Fruit fly (Drosophila melanogaster): ENCODE results near the gene CG43057.

CG43057 gene

dm6 chr2L:8289352-8290091 lies 45.7 kb upstream of the CG43057 start:
- TF ChIP-seq CG8301 (tag; optimal IDR thresholded peaks at IDR 0.05): peak; percentile 1
- peak; percentile 3 for TF ChIP-seq CG14655 (GFP tag; optimal IDR thresholded peaks at IDR 0.05)
- TF ChIP-seq CG15710 (tag; optimal IDR thresholded peaks at IDR 0.05): no peak

- TF ChIP-seq CG8301 (tag; optimal IDR thresholded peaks at IDR 0.05) (no peak), Ets98B (GFP tag; IDR thresholded peaks at IDR 0.05) (no peak), CG32121 (GFP tag; IDR thresholded peaks at IDR 0.05) (no peak), Pif1B (GFP tag; optimal IDR thresholded peaks at IDR 0.05) (no peak), CG12605 (GFP tag; IDR thresholded peaks at IDR 0.05) (no peak)
Observed at dm6 chr2L:8288087-8288486, 44.3 kb upstream of the CG43057 start.

- peak; percentile 87 for TF ChIP-seq EcR (GFP tag; optimal IDR thresholded peaks at IDR 0.05)
- TF ChIP-seq CG15710 (tag; optimal IDR thresholded peaks at IDR 0.05): no peak
- TF ChIP-seq CG14655 (GFP tag; optimal IDR thresholded peaks at IDR 0.05): no peak
- no peak for TF ChIP-seq CG13204 (GFP tag; optimal IDR thresholded peaks at IDR 0.05)
Observed at dm6 chr2L:8286595-8286994, 42.8 kb upstream of the CG43057 start.

dm6 chr2L:8284913-8285619 lies 41.3 kb upstream of the CG43057 start:
- no peak for TF ChIP-seq CG8301 (tag; optimal IDR thresholded peaks at IDR 0.05)
- no peak for TF ChIP-seq CG14655 (GFP tag; optimal IDR thresholded peaks at IDR 0.05)
- no peak for TF ChIP-seq CG10348 (GFP tag; IDR thresholded peaks at IDR 0.05)
- no peak for TF ChIP-seq gl (tag; optimal IDR thresholded peaks at IDR 0.05)
- TF ChIP-seq fd96Ca (GFP tag; IDR thresholded peaks at IDR 0.05): no peak
- TF ChIP-seq CG17806 (tag; optimal IDR thresholded peaks at IDR 0.05): no peak
- TF ChIP-seq CG32121 (GFP tag; IDR thresholded peaks at IDR 0.05): no peak
- TF ChIP-seq CG8159 (tag; optimal IDR thresholded peaks at IDR 0.05): no peak
- no peak for TF ChIP-seq CG12605 (GFP tag; IDR thresholded peaks at IDR 0.05)
- TF ChIP-seq Snoo (tag; optimal IDR thresholded peaks at IDR 0.05): no peak
- no peak for TF ChIP-seq Pif1B (GFP tag; optimal IDR thresholded peaks at IDR 0.05)
- TF ChIP-seq EcR (GFP tag; optimal IDR thresholded peaks at IDR 0.05): no peak
- TF ChIP-seq CG15710 (tag; optimal IDR thresholded peaks at IDR 0.05): no peak
- TF ChIP-seq Ets98B (GFP tag; IDR thresholded peaks at IDR 0.05): no peak
- no peak for TF ChIP-seq Pif1A (GFP tag; optimal IDR thresholded peaks at IDR 0.05)
- TF ChIP-seq CG9948 (tag; optimal IDR thresholded peaks at IDR 0.05): no peak
- TF ChIP-seq D1 (tag; optimal IDR thresholded peaks at IDR 0.05): no peak
- TF ChIP-seq CG13204 (GFP tag; optimal IDR thresholded peaks at IDR 0.05): no peak
- TF ChIP-seq rn (GFP tag; IDR thresholded peaks at IDR 0.05): no peak

dm6 chr2L:8281872-8282271 lies 38.1 kb upstream of the CG43057 start:
- TF ChIP-seq CG12605 (GFP tag; IDR thresholded peaks at IDR 0.05): no peak
- no peak for TF ChIP-seq CG8159 (tag; optimal IDR thresholded peaks at IDR 0.05)
- TF ChIP-seq fd96Ca (GFP tag; IDR thresholded peaks at IDR 0.05): no peak
- no peak for TF ChIP-seq CG4496 (GFP tag; IDR thresholded peaks at IDR 0.05)
- no peak for TF ChIP-seq gl (tag; optimal IDR thresholded peaks at IDR 0.05)
- TF ChIP-seq CG14655 (GFP tag; optimal IDR thresholded peaks at IDR 0.05): no peak
- TF ChIP-seq EcR (GFP tag; optimal IDR thresholded peaks at IDR 0.05): no peak
- no peak for TF ChIP-seq CG15710 (tag; optimal IDR thresholded peaks at IDR 0.05)
- no peak for TF ChIP-seq Pif1A (GFP tag; optimal IDR thresholded peaks at IDR 0.05)
- TF ChIP-seq CG34367 (tag; optimal IDR thresholded peaks at IDR 0.05): no peak
- no peak for TF ChIP-seq CG17806 (tag; optimal IDR thresholded peaks at IDR 0.05)
- no peak for TF ChIP-seq rn (GFP tag; IDR thresholded peaks at IDR 0.05)
- TF ChIP-seq CG32121 (GFP tag; IDR thresholded peaks at IDR 0.05): no peak
- TF ChIP-seq Snoo (tag; optimal IDR thresholded peaks at IDR 0.05): no peak

- TF ChIP-seq CG15710 (tag; optimal IDR thresholded peaks at IDR 0.05) (no peak), CG4496 (GFP tag; IDR thresholded peaks at IDR 0.05) (no peak), EcR (GFP tag; optimal IDR thresholded peaks at IDR 0.05) (peak; percentile 90), CG17806 (tag; optimal IDR thresholded peaks at IDR 0.05) (no peak)
Observed at dm6 chr2L:8280225-8280624, 36.4 kb upstream of the CG43057 start.

dm6 chr2L:8279400-8280065 lies 35.7 kb upstream of the CG43057 start:
- TF ChIP-seq CG8159 (tag; optimal IDR thresholded peaks at IDR 0.05): peak; percentile 93
- TF ChIP-seq D1 (tag; optimal IDR thresholded peaks at IDR 0.05): peak; percentile 66
- peak; percentile 77; the same call in 1 of the 2 replicates for TF ChIP-seq CG12605 (GFP tag; IDR thresholded peaks at IDR 0.05)
- peak; percentile 91 for TF ChIP-seq CG8301 (tag; optimal IDR thresholded peaks at IDR 0.05)
- peak; percentile 92 for TF ChIP-seq CG9948 (tag; optimal IDR thresholded peaks at IDR 0.05)
- peak; percentile 91 for TF ChIP-seq CG15710 (tag; optimal IDR thresholded peaks at IDR 0.05)
- TF ChIP-seq CG10348 (GFP tag; IDR thresholded peaks at IDR 0.05): no peak
- peak; percentile 92 for TF ChIP-seq Pif1A (GFP tag; optimal IDR thresholded peaks at IDR 0.05)
- TF ChIP-seq Snoo (tag; optimal IDR thresholded peaks at IDR 0.05): peak; percentile 92
- TF ChIP-seq rn (GFP tag; IDR thresholded peaks at IDR 0.05): peak; percentile 60; the same call in 1 of the 2 replicates
- peak; percentile 92 for TF ChIP-seq Pif1B (GFP tag; optimal IDR thresholded peaks at IDR 0.05)
- TF ChIP-seq Ets98B (GFP tag; IDR thresholded peaks at IDR 0.05): peak; percentile 77
- TF ChIP-seq CG34367 (tag; optimal IDR thresholded peaks at IDR 0.05): peak; percentile 93
- TF ChIP-seq fd96Ca (GFP tag; IDR thresholded peaks at IDR 0.05): peak; percentile 85
- peak; percentile 82 for TF ChIP-seq CG13204 (GFP tag; optimal IDR thresholded peaks at IDR 0.05)
- peak; percentile 86 for TF ChIP-seq CG4496 (GFP tag; IDR thresholded peaks at IDR 0.05)
- TF ChIP-seq CG14655 (GFP tag; optimal IDR thresholded peaks at IDR 0.05): peak; percentile 94
- TF ChIP-seq gl (tag; optimal IDR thresholded peaks at IDR 0.05): peak; percentile 88
- peak; percentile 72 for TF ChIP-seq EcR (GFP tag; optimal IDR thresholded peaks at IDR 0.05)
- no peak for TF ChIP-seq CG32121 (GFP tag; IDR thresholded peaks at IDR 0.05)
- peak; percentile 94 for TF ChIP-seq CG17806 (tag; optimal IDR thresholded peaks at IDR 0.05)

Measured in whole organism, pupa.